Worm (Caenorhabditis elegans): ENCODE results near the gene lgc-28.

- no peak for TF ChIP-seq unc-39 (tag; optimal IDR thresholded peaks at IDR 0.05)
- TF ChIP-seq M03D4.4 (tag; optimal IDR thresholded peaks at IDR 0.05), result no peak
- TF ChIP-seq lin-13 (tag; optimal IDR thresholded peaks at IDR 0.05), result no peak
- no peak for TF ChIP-seq mep-1 (tag; optimal IDR thresholded peaks at IDR 0.05)
- no peak for TF ChIP-seq ces-1 (GFP tag; optimal IDR thresholded peaks at IDR 0.05)
- TF ChIP-seq nhr-28 (tag; optimal IDR thresholded peaks at IDR 0.05), result no peak
- TF ChIP-seq elt-1 (tag; optimal IDR thresholded peaks at IDR 0.05; ENCODE audit: borderline replicate concordance, insufficient read depth), result no peak
- TF ChIP-seq snpc-4 (tag; optimal IDR thresholded peaks at IDR 0.05), result no peak
- no peak for TF ChIP-seq nhr-76 (tag; optimal IDR thresholded peaks at IDR 0.05)
These were observed 24.6 kb downstream of the lgc-28 start, which contains the start of the genes F22E5.13 and F22E5.6 for ce11 chrII:2649539-2649938.
